Worm (Caenorhabditis elegans) whole organism, young adult: Measurements from ENCODE around the gene Y48C3A.5.

Experiments
- akir-1 ChIP-seq: fragments of 200-800 bp; sonication (Bioruptor generic); optimal IDR thresholded peaks from 2 replicates; lab custom pipeline; 2018; ENCODE audit warnings: mild to moderate bottlenecking, missing genetic modification characterization, moderate library complexity, missing compliant biosample characterization
- egl-18 ChIP-seq: fragments of 200-800 bp; sonication (Bioruptor generic); IDR thresholded peaks from 2 replicates; pipeline ENCODE4 v1.3.6; 2022; ENCODE audit warnings: missing genetic modification reagents, missing genetic modification characterization, missing compliant biosample characterization
- hmg-1.2 ChIP-seq: fragments of 200-800 bp; sonication (Bioruptor generic); IDR thresholded peaks from 2 replicates; pipeline ENCODE4 v1.3.6; 2022; ENCODE audit warnings: missing genetic modification reagents, missing genetic modification characterization, missing compliant biosample characterization
- hrde-1 ChIP-seq: sonication (generic microtip); optimal IDR thresholded peaks from 2 replicates; lab custom pipeline; 2016; ENCODE audit warnings: missing genetic modification characterization, mild to moderate bottlenecking, missing compliant biosample characterization, moderate library complexity, missing genotype, missing genetic modification reagents, borderline replicate concordance
- lin-35 ChIP-seq, 3 experiments: fragments of 150-350 bp in 2 of 3; sonication (generic microtip) in 1 of 3; optimal IDR thresholded peaks; 2 replicates each; lab custom pipeline; 2014 to 2018; ENCODE audit warnings: missing biosample characterization in 3 of 3, missing genetic modification characterization in 3 of 3, missing genetic modification reagents in 3 of 3
- pha-4 ChIP-seq: fragments of 150-350 bp; sonication (generic microtip); optimal IDR thresholded peaks from 2 replicates; lab custom pipeline; 2014; ENCODE audit warnings: missing biosample characterization, missing genetic modification reagents, missing genetic modification characterization
- rec-8 ChIP-seq, 2 experiments: sonication (generic microtip); optimal IDR thresholded peaks; 2 replicates each; lab custom pipeline; 2016; ENCODE audit warnings: mild to moderate bottlenecking in 2 of 2, missing genetic modification characterization in 2 of 2, missing genetic modification reagents in 2 of 2, missing genotype in 2 of 2, missing biosample characterization in 1 of 2, missing compliant biosample characterization in 1 of 2, moderate library complexity in 1 of 2
- tbx-9 ChIP-seq: sonication (generic microtip); optimal IDR thresholded peaks from 2 replicates; lab custom pipeline; 2016; ENCODE audit warnings: borderline replicate concordance, missing genetic modification characterization, inconsistent platforms, missing compliant biosample characterization

ce11 chrII:13289891-13290290, 19.0 kb downstream of the Y48C3A.5 start:
- no peak for TF ChIP-seq rec-8 (tag; optimal IDR thresholded peaks at IDR 0.05; lab: Kevin White, UChicago)
- no peak for TF ChIP-seq egl-18 (GFP tag; lab: Robert Waterston, UW)
- no peak for TF ChIP-seq akir-1
- no peak for TF ChIP-seq hmg-1.2 (GFP tag; lab: Robert Waterston, UW)
- TF ChIP-seq hrde-1 (tag; lab: Kevin White, UChicago): no peak
- TF ChIP-seq pha-4 (tag; lab: Kevin White, UChicago): no peak
- no peak for TF ChIP-seq lin-35 (GFP tag; optimal IDR thresholded peaks at IDR 0.05; lab: Kevin White, UChicago)
- TF ChIP-seq tbx-9 (tag; lab: Kevin White, UChicago): no peak
